Fruit fly (Drosophila melanogaster) whole organism, embryonic: ENCODE data around the gene Rcd5.

Source experiments
- CG10267 ChIP-seq: fragments of 200-800 bp; sonication (Bioruptor generic); optimal IDR thresholded peaks from 2 replicates; lab custom pipeline; 2018; ENCODE audit warnings: missing biosample characterization, mild to moderate bottlenecking, missing genetic modification characterization, moderate library complexity
- CG10959 ChIP-seq: fragments of 200-800 bp; sonication (Bioruptor generic); IDR thresholded peaks from 2 replicates; pipeline ENCODE4 v1.3.6; 2022; ENCODE audit warnings: missing biosample characterization, missing genetic modification characterization
- CG12155 ChIP-seq: fragments of 200-800 bp; sonication (Bioruptor generic); optimal IDR thresholded peaks from 3 replicates; lab custom pipeline; 2016; ENCODE audit warnings: missing biosample characterization, missing genetic modification characterization
- CG12219 ChIP-seq: fragments of 200-800 bp; sonication (Bioruptor generic); optimal IDR thresholded peaks from 3 replicates; lab custom pipeline; 2018; ENCODE audit warnings: missing biosample characterization, mild to moderate bottlenecking, missing genetic modification characterization
- CG13287 ChIP-seq: fragments of 200-800 bp; sonication (Bioruptor generic); IDR thresholded peaks from 2 replicates; pipeline ENCODE4 v1.3.6; 2022; ENCODE audit warnings: missing biosample characterization, missing genetic modification characterization; ENCODE audit not compliant: partially characterized antibody
- CG14014 ChIP-seq: fragments of 200-800 bp; sonication (Bioruptor generic); IDR thresholded peaks from 2 replicates; pipeline ENCODE4 v1.3.6; 2022; ENCODE audit warnings: missing biosample characterization, missing genetic modification characterization
- CG15601 ChIP-seq: fragments of 200-800 bp; sonication (Bioruptor generic); optimal IDR thresholded peaks from 3 replicates; lab custom pipeline; 2019; ENCODE audit warnings: missing biosample characterization, mild to moderate bottlenecking, missing genetic modification characterization, moderate library complexity
- CG1647 ChIP-seq: fragments of 200-800 bp; sonication (Bioruptor generic); optimal IDR thresholded peaks from 3 replicates; lab custom pipeline; 2016; ENCODE audit warnings: missing biosample characterization, missing genetic modification characterization
- CG17186 ChIP-seq: fragments of 200-800 bp; sonication (Bioruptor generic); optimal IDR thresholded peaks from 3 replicates; lab custom pipeline; 2017; ENCODE audit warnings: missing biosample characterization, missing genetic modification reagents, missing genetic modification characterization
- CG17568 ChIP-seq: fragments of 200-800 bp; sonication (Bioruptor generic); optimal IDR thresholded peaks from 2 replicates; lab custom pipeline; 2018; ENCODE audit warnings: missing biosample characterization, mild to moderate bottlenecking, missing genetic modification characterization, moderate library complexity
- CG18619 ChIP-seq: fragments of 200-800 bp; sonication (Bioruptor generic); optimal IDR thresholded peaks from 3 replicates; lab custom pipeline; 2017; ENCODE audit warnings: missing biosample characterization, mild to moderate bottlenecking, missing genetic modification characterization
- CG2120 ChIP-seq: fragments of 200-800 bp; sonication (Bioruptor generic); optimal IDR thresholded peaks from 3 replicates; lab custom pipeline; 2016; ENCODE audit warnings: missing biosample characterization, missing genetic modification characterization
- CG3407 ChIP-seq: fragments of 200-800 bp; sonication (Bioruptor generic); optimal IDR thresholded peaks from 2 replicates; lab custom pipeline; 2018; ENCODE audit warnings: missing biosample characterization, mild to moderate bottlenecking, missing genetic modification characterization
- CG6765 ChIP-seq: fragments of 200-800 bp; sonication (Bioruptor generic); optimal IDR thresholded peaks from 3 replicates; lab custom pipeline; 2017; ENCODE audit warnings: missing biosample characterization, mild to moderate bottlenecking, missing genetic modification characterization
- CG7372 ChIP-seq: fragments of 200-800 bp; sonication (Bioruptor generic); IDR thresholded peaks from 2 replicates; pipeline ENCODE4 v1.3.6; 2022; ENCODE audit warnings: missing biosample characterization, missing genetic modification characterization
- CG7745 ChIP-seq: fragments of 200-800 bp; sonication (Bioruptor generic); optimal IDR thresholded peaks from 2 replicates; lab custom pipeline; 2018; ENCODE audit warnings: missing biosample characterization, mild to moderate bottlenecking, missing genetic modification characterization, moderate library complexity
- CG9797 ChIP-seq: fragments of 200-800 bp; sonication (Bioruptor generic); optimal IDR thresholded peaks from 3 replicates; lab custom pipeline; 2018; ENCODE audit warnings: missing biosample characterization, mild to moderate bottlenecking, missing genetic modification characterization
- CG9876 ChIP-seq: fragments of 200-800 bp; sonication (Bioruptor generic); optimal IDR thresholded peaks from 2 replicates; lab custom pipeline; 2016; ENCODE audit warnings: missing biosample characterization, missing genetic modification characterization
- CoRest ChIP-seq: fragments of 200-800 bp; sonication (Bioruptor generic); optimal IDR thresholded peaks from 3 replicates; lab custom pipeline; 2018; ENCODE audit warnings: missing biosample characterization, mild to moderate bottlenecking, missing genetic modification characterization, moderate library complexity
- D19B ChIP-seq: fragments of 200-800 bp; sonication (Bioruptor generic); optimal IDR thresholded peaks from 2 replicates; lab custom pipeline; 2017; ENCODE audit warnings: missing biosample characterization, mild to moderate bottlenecking, missing genetic modification characterization
- Doc3 ChIP-seq: fragments of 200-800 bp; sonication (Bioruptor generic); IDR thresholded peaks from 3 replicates; pipeline ENCODE4 v1.3.6; 2022; ENCODE audit warnings: missing biosample characterization, missing genetic modification characterization; ENCODE audit not compliant: partially characterized antibody
- Drgx ChIP-seq: fragments of 200-800 bp; sonication (Bioruptor generic); IDR thresholded peaks from 2 replicates; pipeline ENCODE4 v1.3.6; 2022; ENCODE audit warnings: missing biosample characterization, missing genetic modification characterization
- Jarid2 ChIP-seq: fragments of 200-800 bp; sonication (Bioruptor generic); optimal IDR thresholded peaks from 3 replicates; lab custom pipeline; 2017; ENCODE audit warnings: mild to moderate bottlenecking, missing biosample characterization, missing genetic modification reagents, missing genetic modification characterization
- Kr ChIP-seq: fragments of 200-800 bp; sonication (Bioruptor generic); optimal IDR thresholded peaks from 2 replicates; lab custom pipeline; 2017; ENCODE audit warnings: missing biosample characterization, mild to moderate bottlenecking, missing genetic modification characterization
- Meics ChIP-seq: fragments of 200-800 bp; sonication (Bioruptor generic); optimal IDR thresholded peaks from 2 replicates; lab custom pipeline; 2017; ENCODE audit warnings: missing biosample characterization, mild to moderate bottlenecking, missing genetic modification characterization
- Myb ChIP-seq: fragments of 200-800 bp; sonication (Bioruptor generic); optimal IDR thresholded peaks from 2 replicates; lab custom pipeline; 2016; ENCODE audit warnings: missing biosample characterization, missing genetic modification characterization
- Sin3A ChIP-seq: fragments of >200 bp; optimal IDR thresholded peaks from 2 replicates; lab custom pipeline; 2018
- Sox100B ChIP-seq: fragments of 200-800 bp; sonication (Bioruptor generic); optimal IDR thresholded peaks from 3 replicates; lab custom pipeline; 2018; ENCODE audit warnings: missing biosample characterization, mild to moderate bottlenecking, missing genetic modification characterization
- az2 ChIP-seq: fragments of 200-800 bp; sonication (Bioruptor generic); optimal IDR thresholded peaks from 3 replicates; lab custom pipeline; 2016; ENCODE audit warnings: missing biosample characterization, missing genetic modification characterization
- croc ChIP-seq: fragments of 200-800 bp; sonication (Bioruptor generic); conservative IDR thresholded peaks from 3 replicates; pipeline ENCODE4 v1.3.6; 2022; ENCODE audit warnings: missing biosample characterization, missing genetic modification characterization
- cwo ChIP-seq: fragments of 200-800 bp; sonication (Bioruptor generic); optimal IDR thresholded peaks from 3 replicates; lab custom pipeline; 2017; ENCODE audit warnings: missing biosample characterization, missing genetic modification characterization, mild to moderate bottlenecking, moderate library complexity, missing genetic modification reagents
- dpn ChIP-seq, 2 experiments: fragments of 200-800 bp; sonication (Bioruptor generic); optimal IDR thresholded peaks; 3 replicates each; lab custom pipeline; 2016; ENCODE audit warnings: missing biosample characterization in 2 of 2, missing genetic modification characterization in 2 of 2
- ems ChIP-seq: fragments of 200-800 bp; sonication (Bioruptor generic); optimal IDR thresholded peaks from 3 replicates; lab custom pipeline; 2016; ENCODE audit warnings: missing biosample characterization, missing genetic modification characterization
- gfzf ChIP-seq: fragments of 200-800 bp; sonication (Bioruptor generic); optimal IDR thresholded peaks from 2 replicates; lab custom pipeline; 2016; ENCODE audit warnings: missing biosample characterization, mild to moderate bottlenecking, missing genetic modification characterization, moderate library complexity
- grau ChIP-seq: fragments of 200-800 bp; optimal IDR thresholded peaks from 3 replicates; lab custom pipeline; 2019; ENCODE audit warnings: missing biosample characterization, mild to moderate bottlenecking, missing genetic modification characterization, moderate library complexity
- h ChIP-seq: fragments of >200 bp; optimal IDR thresholded peaks from 2 replicates; lab custom pipeline; 2017
- hb ChIP-seq: fragments of 200-800 bp; sonication (Bioruptor generic); IDR thresholded peaks from 3 replicates; pipeline ENCODE4 v1.3.6; 2022; ENCODE audit warnings: missing biosample characterization, missing genetic modification characterization; ENCODE audit not compliant: partially characterized antibody
- hbn ChIP-seq: fragments of 200-800 bp; sonication (Bioruptor generic); IDR thresholded peaks from 2 replicates; pipeline ENCODE4 v1.3.6; 2022; ENCODE audit warnings: missing biosample characterization, missing genetic modification characterization; ENCODE audit not compliant: partially characterized antibody
- inv ChIP-seq: fragments of 200-800 bp; sonication (Bioruptor generic); IDR thresholded peaks from 2 replicates; pipeline ENCODE4 v1.3.6; 2022; ENCODE audit warnings: missing biosample characterization, missing genetic modification characterization; ENCODE audit not compliant: partially characterized antibody
- jumu ChIP-seq: fragments of 200-800 bp; sonication (Bioruptor generic); optimal IDR thresholded peaks from 3 replicates; lab custom pipeline; 2016; ENCODE audit warnings: missing biosample characterization, missing genetic modification characterization
- lbe ChIP-seq: fragments of 200-800 bp; sonication (Bioruptor generic); optimal IDR thresholded peaks from 2 replicates; lab custom pipeline; 2016; ENCODE audit warnings: missing biosample characterization, mild to moderate bottlenecking, missing genetic modification characterization
- lola ChIP-seq, 3 experiments: fragments of >200 bp in 2 of 3; fragments of 200-800 bp in 1 of 3; sonication (Bioruptor generic) in 1 of 3; optimal IDR thresholded peaks; 2 replicates each; lab custom pipeline; 2017 to 2019; ENCODE audit warnings: missing biosample characterization in 3 of 3, missing genetic modification characterization in 3 of 3, mild to moderate bottlenecking in 1 of 3, moderate library complexity in 1 of 3
- salm ChIP-seq: fragments of 200-800 bp; sonication (Bioruptor generic); optimal IDR thresholded peaks from 2 replicates; lab custom pipeline; 2018; ENCODE audit warnings: missing biosample characterization, mild to moderate bottlenecking, missing genetic modification characterization
- scrt ChIP-seq: fragments of 200-800 bp; sonication (Bioruptor generic); optimal IDR thresholded peaks from 2 replicates; lab custom pipeline; 2018; ENCODE audit warnings: missing biosample characterization, mild to moderate bottlenecking, missing genetic modification characterization, moderate library complexity
- sim ChIP-seq: fragments of 200-800 bp; sonication (Bioruptor generic); IDR thresholded peaks from 2 replicates; pipeline ENCODE4 v1.3.6; 2022; ENCODE audit warnings: missing biosample characterization, missing genetic modification characterization
- sob ChIP-seq: fragments of 200-800 bp; sonication (Bioruptor generic); IDR thresholded peaks from 2 replicates; pipeline ENCODE4 v1.3.6; 2022; ENCODE audit warnings: missing biosample characterization, missing genetic modification characterization
- ssp ChIP-seq: fragments of 200-800 bp; sonication (Bioruptor generic); IDR thresholded peaks from 2 replicates; pipeline ENCODE4 v1.3.6; 2022; ENCODE audit warnings: missing biosample characterization, missing genetic modification characterization
- sug ChIP-seq: fragments of 200-800 bp; optimal IDR thresholded peaks from 2 replicates; lab custom pipeline; 2019; ENCODE audit warnings: missing biosample characterization, mild to moderate bottlenecking, missing genetic modification characterization, moderate library complexity
- trem ChIP-seq: fragments of 200-800 bp; optimal IDR thresholded peaks from 3 replicates; lab custom pipeline; 2019; ENCODE audit warnings: missing biosample characterization, mild to moderate bottlenecking, missing genetic modification characterization, moderate library complexity
- vnd ChIP-seq: fragments of 200-800 bp; sonication (Bioruptor generic); IDR thresholded peaks from 3 replicates; pipeline ENCODE4 v1.3.6; 2022; ENCODE audit warnings: missing biosample characterization, missing genetic modification characterization; ENCODE audit not compliant: partially characterized antibody

The Rcd5 gene

DNA sequence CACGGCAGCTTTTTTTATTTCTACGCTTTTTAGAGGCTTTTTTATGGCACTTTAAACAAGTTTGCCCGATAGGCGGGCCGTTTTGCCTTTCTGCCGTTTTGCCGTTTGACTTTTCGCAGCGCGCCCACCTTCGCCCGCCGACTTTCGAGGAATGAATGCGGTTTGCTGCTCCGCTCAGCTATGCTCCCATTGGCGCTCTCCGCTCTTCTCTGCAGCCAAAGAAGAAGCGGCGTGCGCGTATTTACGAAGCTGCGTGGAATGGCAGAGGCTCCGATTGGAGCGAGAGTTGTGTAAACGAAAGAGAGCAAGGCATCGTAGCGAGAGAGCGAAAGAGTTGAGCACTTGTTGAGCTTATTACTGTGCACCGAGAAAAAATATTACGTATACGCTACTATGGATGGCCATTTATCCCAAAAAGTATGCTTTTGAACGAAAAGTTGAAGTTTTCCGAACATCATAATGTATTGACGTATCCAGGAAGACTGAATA lies 31.3 kb downstream of the Rcd5 start, which contains the start of gene wit (continued):
- TF ChIP-seq sob = peak; percentile 31; the same call in 1 of the 2 replicates
- peak; percentile 14 for TF ChIP-seq CG17568 (GFP tag; lab: Kevin White, UChicago)
- no peak for TF ChIP-seq Sox100B (GFP tag; lab: Kevin White, UChicago)
- peak; percentile 48; the same call in 1 of the 2 replicates for TF ChIP-seq Drgx (GFP tag; lab: Robert Waterston, UW)
- no peak for TF ChIP-seq vnd (GFP tag; lab: Robert Waterston, UW)
- peak; percentile 83 for TF ChIP-seq lbe (GFP tag; lab: Kevin White, UChicago)
- no peak for TF ChIP-seq lola (GFP tag; optimal IDR thresholded peaks at IDR 0.05; lab: Kevin White, UChicago)
- peak; percentile 73 for TF ChIP-seq CG13287
- no peak for TF ChIP-seq sim (GFP tag; lab: Robert Waterston, UW)
- peak; percentile 98 for TF ChIP-seq scrt
- TF ChIP-seq cwo (GFP tag; lab: Kevin White, UChicago) = no peak
- TF ChIP-seq gfzf = peak; percentile 32
- TF ChIP-seq az2 (GFP tag; lab: Kevin White, UChicago) = no peak
- no peak for TF ChIP-seq Myb (GFP tag; lab: Kevin White, UChicago)
- TF ChIP-seq CG14014 = 0 out of 2 replicates have a peak, but pooled peaks have one; percentile 13
- TF ChIP-seq CG3407 (GFP tag; lab: Kevin White, UChicago) = no peak
- no peak for TF ChIP-seq CG9876
- no peak for TF ChIP-seq CG12219 (GFP tag; lab: Kevin White, UChicago)
- TF ChIP-seq CG10959 (GFP tag; lab: Robert Waterston, UW) = no peak
- peak; percentile 44 for TF ChIP-seq hbn (GFP tag; lab: Robert Waterston, UW)
- TF ChIP-seq CG6765 (GFP tag; lab: Kevin White, UChicago) = peak; percentile 59
- TF ChIP-seq trem (tag; lab: Kevin White, UChicago) = no peak
- TF ChIP-seq Jarid2 = peak; percentile 68
- TF ChIP-seq ems (GFP tag; lab: Kevin White, UChicago) = peak; percentile 13
- no peak for TF ChIP-seq hb (GFP tag; lab: Robert Waterston, UW)
- TF ChIP-seq croc (GFP tag; lab: Robert Waterston, UW) = no peak
- no peak for TF ChIP-seq inv
- TF ChIP-seq CoRest (tag; lab: Kevin White, UChicago) = no peak
- TF ChIP-seq CG1647 (GFP tag; lab: Kevin White, UChicago) = no peak
- no peak for TF ChIP-seq h (lab: Kevin White, UChicago)
- TF ChIP-seq Kr (GFP tag; lab: Kevin White, UChicago) = no peak
- no peak for TF ChIP-seq CG18619
- TF ChIP-seq grau (tag; lab: Kevin White, UChicago) = no peak
- no peak for TF ChIP-seq Sin3A (lab: Kevin White, UChicago)
- TF ChIP-seq salm = no peak
- no peak for TF ChIP-seq CG10267
- no peak for TF ChIP-seq CG7745 (tag; lab: Kevin White, UChicago)
- TF ChIP-seq CG12155 (GFP tag; lab: Kevin White, UChicago) = no peak
- TF ChIP-seq Doc3 (GFP tag; lab: Robert Waterston, UW) = peak; percentile 48; the same call in 1 of the 3 replicates
- TF ChIP-seq CG2120 (GFP tag; lab: Kevin White, UChicago) = peak; percentile 58
- peak; percentile 11 for TF ChIP-seq Meics (GFP tag; lab: Kevin White, UChicago)
- peak; percentile 47; the same call in 1 of the 2 replicates for TF ChIP-seq CG7372
- no peak for TF ChIP-seq dpn (GFP tag; optimal IDR thresholded peaks at IDR 0.05; lab: Kevin White, UChicago)
- no peak for TF ChIP-seq ssp (GFP tag; lab: Robert Waterston, UW)
- no peak for TF ChIP-seq CG9797 (GFP tag; lab: Kevin White, UChicago)
- no peak for TF ChIP-seq CG15601
- TF ChIP-seq D19B (GFP tag; lab: Kevin White, UChicago) = no peak
- TF ChIP-seq sug (tag; lab: Kevin White, UChicago) = peak; percentile 22
- TF ChIP-seq jumu (GFP tag; lab: Kevin White, UChicago) = no peak
- no peak for TF ChIP-seq CG17186
